Fruit fly (Drosophila melanogaster): ENCODE measurements around the gene Sbds.

The Sbds gene

DNA sequence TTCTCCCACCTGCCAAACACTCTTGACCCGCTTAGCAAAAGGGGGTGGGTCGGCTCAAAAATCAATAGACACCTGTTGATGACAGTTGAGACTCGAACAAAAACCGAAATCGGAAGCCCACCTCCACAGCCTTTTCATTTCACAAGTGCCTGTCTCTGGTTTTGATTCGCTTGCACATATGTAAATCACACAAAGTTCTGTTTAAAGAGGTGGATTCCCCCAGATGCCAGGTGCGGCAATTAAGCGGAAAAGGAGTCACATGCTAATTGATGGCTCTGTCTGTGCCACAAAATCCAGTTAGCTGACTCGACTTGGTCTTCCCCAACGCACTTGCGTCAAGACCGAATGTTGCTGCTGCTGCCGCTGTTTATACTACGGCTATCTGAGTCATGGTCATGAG is 28.2 kb upstream of the Sbds start:
- TF ChIP-seq Hr39 (GFP tag; optimal IDR thresholded peaks at IDR 0.05) (no peak), dac (GFP tag; optimal IDR thresholded peaks at IDR 0.05) (no peak), CG16779 (tag; optimal IDR thresholded peaks at IDR 0.05) (no peak), cyc (GFP tag; optimal IDR thresholded peaks at IDR 0.05) (no peak), CG3032 (tag; optimal IDR thresholded peaks at IDR 0.05) (no peak), acj6 (GFP tag; optimal IDR thresholded peaks at IDR 0.05) (no peak), CG6792 (GFP tag; optimal IDR thresholded peaks at IDR 0.05) (no peak), fkh (GFP tag; optimal IDR thresholded peaks at IDR 0.05) (no peak), CG8319 (GFP tag; optimal IDR thresholded peaks at IDR 0.05) (no peak), Lpt (GFP tag; optimal IDR thresholded peaks at IDR 0.05) (no peak), pdm3 (GFP tag; optimal IDR thresholded peaks at IDR 0.05) (no peak), CG11902 (GFP tag; optimal IDR thresholded peaks at IDR 0.05) (no peak), Sox15 (GFP tag; optimal IDR thresholded peaks at IDR 0.05) (no peak)

DNA sequence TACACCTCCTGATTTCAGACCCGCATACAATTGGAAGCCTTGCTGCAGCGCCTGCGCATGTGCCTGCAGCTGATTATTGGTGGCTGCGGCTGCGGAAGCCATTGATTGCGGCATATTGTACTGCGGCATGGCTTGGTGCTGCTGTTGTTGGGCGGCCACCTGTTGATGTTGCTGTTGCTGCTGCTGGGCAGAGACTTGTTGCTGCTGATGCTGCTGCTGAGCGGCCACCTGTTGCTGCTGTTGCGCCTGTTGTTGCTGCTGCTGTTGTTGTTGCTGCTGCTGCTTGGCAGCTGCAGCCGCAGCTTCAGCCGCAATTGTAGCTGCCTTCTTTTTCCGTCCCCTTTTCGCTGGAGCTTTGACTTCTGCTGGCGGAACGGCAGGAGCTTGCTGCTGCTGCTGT is 21.6 kb upstream of the Sbds start:
- no peak for TF ChIP-seq CG3032 (tag; optimal IDR thresholded peaks at IDR 0.05)
- no peak for TF ChIP-seq CG16779 (tag; optimal IDR thresholded peaks at IDR 0.05)
- no peak for TF ChIP-seq CG6792 (GFP tag; optimal IDR thresholded peaks at IDR 0.05)
- no peak for TF ChIP-seq fkh (GFP tag; optimal IDR thresholded peaks at IDR 0.05)
- TF ChIP-seq CG6276 (GFP tag; optimal IDR thresholded peaks at IDR 0.05), result no peak
- TF ChIP-seq Lpt (GFP tag; optimal IDR thresholded peaks at IDR 0.05), result no peak
- TF ChIP-seq Ets21C (GFP tag; optimal IDR thresholded peaks at IDR 0.05), result no peak
- no peak for TF ChIP-seq lz (GFP tag; optimal IDR thresholded peaks at IDR 0.05)
- no peak for TF ChIP-seq CG11762 (GFP tag; optimal IDR thresholded peaks at IDR 0.05; ENCODE audit: insufficient read depth)
- TF ChIP-seq dac (GFP tag; optimal IDR thresholded peaks at IDR 0.05), result no peak
- no peak for TF ChIP-seq CG8119 (GFP tag; IDR thresholded peaks at IDR 0.05)
- TF ChIP-seq CG7368 (GFP tag; optimal IDR thresholded peaks at IDR 0.05), result no peak
- TF ChIP-seq Met (GFP tag; optimal IDR thresholded peaks at IDR 0.05), result no peak
- TF ChIP-seq spab (GFP tag; optimal IDR thresholded peaks at IDR 0.05), result no peak
- no peak for TF ChIP-seq Blimp-1 (GFP tag; optimal IDR thresholded peaks at IDR 0.05)
- no peak for TF ChIP-seq achi (GFP tag; optimal IDR thresholded peaks at IDR 0.05)

DNA sequence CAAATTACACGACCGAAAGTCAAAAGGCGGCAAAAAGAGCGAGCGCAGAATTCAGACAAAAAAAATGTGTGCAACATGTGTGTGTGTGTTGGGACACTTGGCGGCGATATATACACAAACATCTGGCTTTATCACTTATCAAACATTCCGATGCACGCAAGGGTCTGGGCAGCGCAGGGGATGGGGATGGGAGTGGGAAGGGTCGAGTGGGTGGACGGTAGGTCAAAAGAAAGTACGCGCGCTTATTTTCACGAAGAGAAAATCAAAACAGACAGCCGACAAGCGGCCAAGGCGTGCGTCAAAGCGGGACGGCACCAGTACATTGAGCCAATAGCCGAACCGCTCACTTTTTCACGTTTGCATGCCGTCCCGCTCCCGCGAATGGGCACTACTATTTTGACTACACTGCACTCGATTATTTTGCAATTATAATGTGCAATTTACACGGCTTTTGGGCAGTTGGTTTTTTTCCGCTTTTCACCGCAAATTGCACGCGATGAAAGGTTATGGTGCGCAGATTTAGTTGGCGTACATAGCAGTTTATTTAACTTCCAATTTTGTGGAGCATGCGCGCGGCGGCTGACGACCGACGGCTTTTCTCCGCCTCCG is 10.5 kb upstream of the Sbds start:
- TF ChIP-seq lz (GFP tag; optimal IDR thresholded peaks at IDR 0.05) (no peak), CG6808 (GFP tag; optimal IDR thresholded peaks at IDR 0.05) (peak; percentile 94), CG10669 (GFP tag; optimal IDR thresholded peaks at IDR 0.05) (no peak), Sox102F (GFP tag; optimal IDR thresholded peaks at IDR 0.05) (no peak), eg (GFP tag; IDR thresholded peaks at IDR 0.05) (0 out of 3 replicates have a peak, but pooled peaks have one; percentile 19), CG16779 (tag; optimal IDR thresholded peaks at IDR 0.05) (peak; percentile 44), Blimp-1 (GFP tag; optimal IDR thresholded peaks at IDR 0.05) (peak; percentile 7), svp (GFP tag) (peak; percentile 100), CG6163 (GFP tag; IDR thresholded peaks at IDR 0.05) (peak; percentile 77), CG11902 (GFP tag; optimal IDR thresholded peaks at IDR 0.05) (peak; percentile 7)

DNA sequence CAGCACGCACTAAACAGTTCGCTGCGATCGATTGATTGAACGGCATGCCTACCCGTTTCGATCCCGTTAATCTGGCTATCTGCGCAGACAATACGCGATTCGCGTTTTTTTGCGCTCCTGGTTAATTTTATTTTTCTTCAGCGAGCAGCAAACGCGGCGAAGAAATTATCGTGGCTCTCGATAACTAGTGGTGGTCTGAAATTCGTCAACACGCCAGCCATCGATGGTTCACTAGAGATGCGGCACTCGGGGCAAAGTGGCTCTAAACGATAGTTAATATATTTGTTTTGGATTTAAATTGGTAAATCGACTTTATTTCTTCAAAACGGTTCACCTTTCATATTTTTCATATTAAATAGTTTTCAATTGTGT is 9.8 kb upstream of the Sbds start, which contains the start of gene dikar:
TSS of gene dikar (minus strand) at position 191 of the 372 bp plus-strand sequence.
- TF ChIP-seq Met (GFP tag; optimal IDR thresholded peaks at IDR 0.05) (peak; percentile 18), CG31627 (GFP tag; optimal IDR thresholded peaks at IDR 0.05) (peak; percentile 38), CG4318 (GFP tag; optimal IDR thresholded peaks at IDR 0.05) (no peak), achi (GFP tag; optimal IDR thresholded peaks at IDR 0.05) (no peak), Ets21C (GFP tag; optimal IDR thresholded peaks at IDR 0.05) (no peak), CG15336 (GFP tag; IDR thresholded peaks at IDR 0.05) (peak; percentile 23; the same call in 1 of the 2 replicates), fd59A (GFP tag; optimal IDR thresholded peaks at IDR 0.05) (no peak), CG6854 (GFP tag; optimal IDR thresholded peaks at IDR 0.05) (peak; percentile 32), OdsH (GFP tag; optimal IDR thresholded peaks at IDR 0.05) (peak; percentile 44), Lpt (GFP tag; optimal IDR thresholded peaks at IDR 0.05) (no peak), Ets96B (tag; optimal IDR thresholded peaks at IDR 0.05) (no peak), CG1621 (tag; optimal IDR thresholded peaks at IDR 0.05) (no peak), Eip93F (GFP tag; optimal IDR thresholded peaks at IDR 0.05) (no peak), lz (GFP tag; optimal IDR thresholded peaks at IDR 0.05) (peak; percentile 48), CG10669 (GFP tag; optimal IDR thresholded peaks at IDR 0.05) (no peak), acj6 (GFP tag; optimal IDR thresholded peaks at IDR 0.05) (peak; percentile 7), CG32006 (GFP tag; optimal IDR thresholded peaks at IDR 0.05) (peak; percentile 33), cyc (GFP tag; optimal IDR thresholded peaks at IDR 0.05) (peak; percentile 12), ss (GFP tag; optimal IDR thresholded peaks at IDR 0.05) (peak in 1 of 2 experiments; percentile 3), CG11294 (GFP tag; IDR thresholded peaks at IDR 0.05) (no peak), Smox (GFP tag; optimal IDR thresholded peaks at IDR 0.05) (no peak), Blimp-1 (GFP tag; optimal IDR thresholded peaks at IDR 0.05) (no peak), esn (GFP tag; optimal IDR thresholded peaks at IDR 0.05) (peak; percentile 15), Hr38 (GFP tag; optimal IDR thresholded peaks at IDR 0.05) (no peak)
